Worm (Caenorhabditis elegans): ENCODE results near the gene T01G1.4.
A peak's percentile ranks its signal among the peaks of the same experiment; 100 is the strongest.

T01G1.4 gene

ce11 chrIV:11314885-11315284 lies 46.4 kb downstream of the T01G1.4 start, which contains the start of the genes B0035.3, B0035.22 and pfd-4:
Gene B0035.3, minus strand, starts transcription at chrIV:11314998.
Gene B0035.22, plus strand, starts transcription at chrIV:11315153.
Gene pfd-4, plus strand, starts transcription at chrIV:11315207.
- TF ChIP-seq unc-42 (tag; optimal IDR thresholded peaks at IDR 0.05) (peak; percentile 61), elt-2 (tag; optimal IDR thresholded peaks at IDR 0.05) (peak; percentile 57), ceh-31 (tag; optimal IDR thresholded peaks at IDR 0.05) (peak; percentile 88), hlh-8 (tag; optimal IDR thresholded peaks at IDR 0.05) (peak; percentile 47), lin-11 (tag; optimal IDR thresholded peaks at IDR 0.05) (no peak), ceh-2 (tag; optimal IDR thresholded peaks at IDR 0.05) (peak; percentile 79), ets-4 (tag; optimal IDR thresholded peaks at IDR 0.05) (peak; percentile 84), C08G9.2 (tag; optimal IDR thresholded peaks at IDR 0.05) (peak; percentile 87), tbx-2 (tag; optimal IDR thresholded peaks at IDR 0.05) (peak; percentile 84), tbx-7 (tag; optimal IDR thresholded peaks at IDR 0.05) (peak; percentile 79), pha-2 (tag; optimal IDR thresholded peaks at IDR 0.05) (no peak), ref-2 (tag; optimal IDR thresholded peaks at IDR 0.05) (peak; percentile 80), gmeb-2 (tag; optimal IDR thresholded peaks at IDR 0.05) (no peak), rnt-1 (tag; optimal IDR thresholded peaks at IDR 0.05) (peak; percentile 53), lim-6 (tag; optimal IDR thresholded peaks at IDR 0.05) (peak; percentile 23), fkh-6 (tag; optimal IDR thresholded peaks at IDR 0.05) (peak; percentile 34), elt-4 (tag; optimal IDR thresholded peaks at IDR 0.05) (no peak), zip-5 (tag; optimal IDR thresholded peaks at IDR 0.05) (peak; percentile 61)

- TF ChIP-seq hlh-30 (tag; optimal IDR thresholded peaks at IDR 0.05; ENCODE audit: insufficient read depth) (no peak), rnt-1 (tag; optimal IDR thresholded peaks at IDR 0.05) (no peak), ceh-24 (tag; optimal IDR thresholded peaks at IDR 0.05) (no peak), unc-55 (GFP tag; optimal IDR thresholded peaks at IDR 0.05) (no peak), unc-86 (tag; optimal IDR thresholded peaks at IDR 0.05) (no peak), K09A11.1 (tag; optimal IDR thresholded peaks at IDR 0.05; ENCODE audit: insufficient read depth) (no peak), pha-2 (tag; optimal IDR thresholded peaks at IDR 0.05) (no peak), elt-2 (tag; optimal IDR thresholded peaks at IDR 0.05) (no peak)
These were observed 47.4 kb downstream of the T01G1.4 start, which contains the start of gene dnj-2 for ce11 chrIV:11313880-11314279. Gene dnj-2, minus strand, starts transcription at chrIV:11313980.

ce11 chrIV:11311484-11311883 lies 49.8 kb downstream of the T01G1.4 start:
- no peak for TF ChIP-seq C38D4.7 (GFP tag; optimal IDR thresholded peaks at IDR 0.05)
- TF ChIP-seq ztf-16 (tag; optimal IDR thresholded peaks at IDR 0.05), result no peak
- TF ChIP-seq fax-1 (tag; optimal IDR thresholded peaks at IDR 0.05), result no peak
- TF ChIP-seq ceh-9 (tag; optimal IDR thresholded peaks at IDR 0.05), result no peak
- TF ChIP-seq lin-11 (tag; optimal IDR thresholded peaks at IDR 0.05), result no peak
- TF ChIP-seq zip-5 (tag; optimal IDR thresholded peaks at IDR 0.05), result no peak
- TF ChIP-seq che-1 (tag; optimal IDR thresholded peaks at IDR 0.05), result no peak
- TF ChIP-seq dve-1 (tag; optimal IDR thresholded peaks at IDR 0.05), result no peak
- no peak for TF ChIP-seq T23F11.4 (GFP tag; optimal IDR thresholded peaks at IDR 0.05)
- TF ChIP-seq ceh-6 (GFP tag; optimal IDR thresholded peaks at IDR 0.05), result no peak
- TF ChIP-seq K09A11.1 (tag; optimal IDR thresholded peaks at IDR 0.05; ENCODE audit: insufficient read depth), result no peak
- no peak for TF ChIP-seq ceh-22 (tag; optimal IDR thresholded peaks at IDR 0.05)
- TF ChIP-seq fkh-6 (tag; optimal IDR thresholded peaks at IDR 0.05), result no peak

- 0 out of 2 replicates have a peak, but pooled peaks have one; percentile 23 for TF ChIP-seq sox-2 (GFP tag; IDR thresholded peaks at IDR 0.05)
- TF ChIP-seq ceh-9 (tag; optimal IDR thresholded peaks at IDR 0.05), result no peak
- TF ChIP-seq unc-55 (GFP tag; optimal IDR thresholded peaks at IDR 0.05), result no peak
- TF ChIP-seq C08G9.2 (tag; optimal IDR thresholded peaks at IDR 0.05), result no peak
- TF ChIP-seq ceh-31 (tag; optimal IDR thresholded peaks at IDR 0.05), result peak; percentile 82
- peak; percentile 2 for TF ChIP-seq pha-2 (tag; optimal IDR thresholded peaks at IDR 0.05)
- peak; percentile 67 for TF ChIP-seq nfya-1 (tag; optimal IDR thresholded peaks at IDR 0.05)
- peak; percentile 99 for TF ChIP-seq unc-42 (tag; optimal IDR thresholded peaks at IDR 0.05)
- TF ChIP-seq ceh-18 (tag; optimal IDR thresholded peaks at IDR 0.05), result peak; percentile 27
- no peak for TF ChIP-seq dve-1 (tag; optimal IDR thresholded peaks at IDR 0.05)
- TF ChIP-seq pha-4 (tag; optimal IDR thresholded peaks at IDR 0.05), result no peak
- TF ChIP-seq eyg-1 (tag; optimal IDR thresholded peaks at IDR 0.05), result peak; percentile 32
- no peak for TF ChIP-seq ceh-30 (tag; optimal IDR thresholded peaks at IDR 0.05)
- no peak for TF ChIP-seq Y22D7AL.16 (tag; optimal IDR thresholded peaks at IDR 0.05)
- peak; percentile 55 for TF ChIP-seq lim-6 (tag; optimal IDR thresholded peaks at IDR 0.05)
- TF ChIP-seq ets-4 (tag; optimal IDR thresholded peaks at IDR 0.05), result peak; percentile 16
- TF ChIP-seq sdc-2 (tag; optimal IDR thresholded peaks at IDR 0.05), result no peak
- no peak for TF ChIP-seq hlh-13 (GFP tag; optimal IDR thresholded peaks at IDR 0.05)
- TF ChIP-seq K09A11.1 (tag; optimal IDR thresholded peaks at IDR 0.05; ENCODE audit: insufficient read depth), result peak; percentile 54
- TF ChIP-seq ceh-19 (GFP tag; optimal IDR thresholded peaks at IDR 0.05), result peak; percentile 52
- TF ChIP-seq dmd-4 (tag; optimal IDR thresholded peaks at IDR 0.05; ENCODE audit: borderline replicate concordance), result peak; percentile 45
- no peak for TF ChIP-seq ama-1 (optimal IDR thresholded peaks at IDR 0.05)
- TF ChIP-seq odd-2 (tag; optimal IDR thresholded peaks at IDR 0.05), result peak; percentile 13
- peak; percentile 60 for TF ChIP-seq ref-2 (tag; optimal IDR thresholded peaks at IDR 0.05)
- TF ChIP-seq nhr-11 (tag; optimal IDR thresholded peaks at IDR 0.05), result no peak
These were observed 50.7 kb downstream of the T01G1.4 start, which contains the start of gene znf-207 for ce11 chrIV:11310624-11311023. Gene znf-207, plus strand, starts transcription at chrIV:11310972.
